Fruit fly (Drosophila melanogaster) S2 (cell line): Measurements from ENCODE around the gene CG32590.

ENCODE experiments used
- CG8478 ChIP-seq: fragments of >200 bp; optimal IDR thresholded peaks from 2 replicates; lab custom pipeline; 2018
- CTCF ChIP-seq, 2 experiments: fragments of >200 bp; optimal IDR thresholded peaks; 2 replicates each; lab custom pipeline; 2018

- no peak for TF ChIP-seq CTCF (optimal IDR thresholded peaks at IDR 0.05; lab: Kevin White, UChicago)
- no peak for TF ChIP-seq CG8478 (lab: Kevin White, UChicago)
These were observed 7.3 kb upstream of the CG32590 start for dm6 chrX:14846116-14846614.
